Fruit fly (Drosophila melanogaster): ENCODE measurements around the gene Saysd1.

Saysd1 gene

DNA sequence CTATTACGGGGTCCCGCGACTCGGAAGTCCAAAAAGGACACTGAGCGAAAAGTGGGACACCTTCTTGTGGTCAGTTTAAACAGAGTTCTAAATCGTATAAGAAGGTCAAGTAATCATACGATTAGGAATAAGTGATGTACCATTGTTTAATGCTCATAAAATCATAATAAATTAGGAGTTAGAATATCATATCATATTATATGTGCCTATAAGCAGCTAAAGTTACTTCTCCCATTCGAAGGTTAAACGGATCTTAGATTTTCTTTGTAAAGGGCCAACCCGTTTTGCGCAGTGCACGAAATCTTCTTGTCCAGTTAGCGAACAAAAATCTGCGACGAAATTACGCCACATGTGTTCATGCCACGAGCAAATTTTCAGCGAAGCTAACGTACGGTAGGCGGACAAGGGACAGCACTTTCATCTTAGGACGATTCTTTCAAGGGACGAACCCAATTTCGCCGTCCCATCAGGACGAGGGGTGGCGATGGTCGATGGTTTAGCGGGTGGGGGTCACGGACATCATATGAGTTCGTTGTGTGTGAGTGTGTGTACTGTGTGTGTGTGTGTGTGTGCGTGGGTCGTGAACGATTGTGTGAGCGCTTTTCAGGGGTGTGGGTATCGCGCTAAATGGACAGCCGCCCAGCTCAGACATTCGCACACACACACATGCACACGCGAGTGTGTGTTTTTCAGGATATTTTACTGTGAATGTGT lies 46.6 kb downstream of the Saysd1 start (continued):
- TF ChIP-seq CG4820 (GFP tag; optimal IDR thresholded peaks at IDR 0.05), result peak; percentile 21
- TF ChIP-seq Hr3 (GFP tag; optimal IDR thresholded peaks at IDR 0.05), result peak; percentile 26
- peak; percentile 11 for TF ChIP-seq jing (GFP tag; optimal IDR thresholded peaks at IDR 0.05)
- TF ChIP-seq CG13624 (GFP tag; optimal IDR thresholded peaks at IDR 0.05), result peak; percentile 38
- TF ChIP-seq CG6272 (GFP tag; IDR thresholded peaks at IDR 0.05), result 0 out of 2 replicates have a peak, but pooled peaks have one; percentile 18
- peak; percentile 36 for TF ChIP-seq CG8388 (GFP tag; optimal IDR thresholded peaks at IDR 0.05)
- TF ChIP-seq CG32767 (GFP tag; IDR thresholded peaks at IDR 0.05), result no peak
- no peak for TF ChIP-seq HLH3B (GFP tag; IDR thresholded peaks at IDR 0.05)
- TF ChIP-seq al (GFP tag; IDR thresholded peaks at IDR 0.05), result 0 out of 2 replicates have a peak, but pooled peaks have one; percentile 4
- peak; percentile 5; the same call in 1 of the 2 replicates for TF ChIP-seq CG4730 (GFP tag; IDR thresholded peaks at IDR 0.05)
- no peak for TF ChIP-seq CG2116 (GFP tag; optimal IDR thresholded peaks at IDR 0.05)
- no peak for TF ChIP-seq CG6175 (GFP tag; IDR thresholded peaks at IDR 0.05)
- TF ChIP-seq Fer3 (tag; optimal IDR thresholded peaks at IDR 0.05), result peak; percentile 29
- peak; percentile 22 for TF ChIP-seq nau (GFP tag; optimal IDR thresholded peaks at IDR 0.05)
- TF ChIP-seq CG11696 (GFP tag; IDR thresholded peaks at IDR 0.05), result no peak
- TF ChIP-seq shn (GFP tag; optimal IDR thresholded peaks at IDR 0.05), result peak; percentile 42
- TF ChIP-seq nmo (GFP tag; optimal IDR thresholded peaks at IDR 0.05), result peak; percentile 59
- TF ChIP-seq CG8290 (GFP tag; optimal IDR thresholded peaks at IDR 0.05), result no peak
- peak in 1 of 2 experiments; percentile 29 for TF ChIP-seq CG8290 (tag; optimal IDR thresholded peaks at IDR 0.05)
- TF ChIP-seq CG15696 (tag; optimal IDR thresholded peaks at IDR 0.05), result no peak
- no peak for TF ChIP-seq NC2α (GFP tag; optimal IDR thresholded peaks at IDR 0.05)
- TF ChIP-seq mld (GFP tag; IDR thresholded peaks at IDR 0.05; ENCODE audit: partially characterized antibody), result no peak
- TF ChIP-seq danr (GFP tag; IDR thresholded peaks at IDR 0.05), result peak; percentile 36; the same call in 1 of the 2 replicates
- TF ChIP-seq Oaz (GFP tag; IDR thresholded peaks at IDR 0.05), result no peak
- no peak for TF ChIP-seq CG18476 (GFP tag; optimal IDR thresholded peaks at IDR 0.05)
- TF ChIP-seq CG1832 (GFP tag; optimal IDR thresholded peaks at IDR 0.05), result no peak
- TF ChIP-seq CG42726 (GFP tag; IDR thresholded peaks at IDR 0.05; ENCODE audit: partially characterized antibody), result no peak
- no peak for TF ChIP-seq Ravus (GFP tag; IDR thresholded peaks at IDR 0.05)
- TF ChIP-seq CG10274 (GFP tag; optimal IDR thresholded peaks at IDR 0.05), result peak; percentile 15
- TF ChIP-seq CG8924 (tag; optimal IDR thresholded peaks at IDR 0.05), result peak; percentile 37
- TF ChIP-seq BtbVII (GFP tag; optimal IDR thresholded peaks at IDR 0.05), result peak; percentile 41
- TF ChIP-seq sqz (GFP tag; optimal IDR thresholded peaks at IDR 0.05), result no peak
- peak; percentile 3 for TF ChIP-seq CG15601 (tag; optimal IDR thresholded peaks at IDR 0.05)
- no peak for TF ChIP-seq emc (GFP tag; optimal IDR thresholded peaks at IDR 0.05)
- peak; percentile 26 for TF ChIP-seq CG12219 (GFP tag; optimal IDR thresholded peaks at IDR 0.05)
- 0 out of 2 replicates have a peak, but pooled peaks have one; percentile 34 for TF ChIP-seq CG32772 (GFP tag; IDR thresholded peaks at IDR 0.05)
- no peak for TF ChIP-seq z (GFP tag; IDR thresholded peaks at IDR 0.05)
- TF ChIP-seq Awh (GFP tag; IDR thresholded peaks at IDR 0.05), result no peak
- peak; percentile 22 for TF ChIP-seq gsb-n (tag; optimal IDR thresholded peaks at IDR 0.05)
- TF ChIP-seq HHEX (GFP tag; optimal IDR thresholded peaks at IDR 0.05), result peak; percentile 49
- TF ChIP-seq CG14014 (GFP tag; IDR thresholded peaks at IDR 0.05), result no peak; the same call in 1 of the 2 replicates
- TF ChIP-seq CG1603 (tag; optimal IDR thresholded peaks at IDR 0.05), result peak; percentile 41
- TF ChIP-seq CG6854 (GFP tag; optimal IDR thresholded peaks at IDR 0.05), result peak; percentile 31
- no peak for TF ChIP-seq MTF-1 (GFP tag; optimal IDR thresholded peaks at IDR 0.05; ENCODE audit: borderline replicate concordance)
- TF ChIP-seq bsh (GFP tag; optimal IDR thresholded peaks at IDR 0.05), result peak in 1 of 2 experiments; percentile 48
- peak; percentile 34 for TF ChIP-seq CG6683 (GFP tag; optimal IDR thresholded peaks at IDR 0.05)
- TF ChIP-seq Xrp1 (GFP tag; IDR thresholded peaks at IDR 0.05), result peak; percentile 51; the same call in 1 of the 2 replicates
- no peak for TF ChIP-seq Myb (GFP tag; optimal IDR thresholded peaks at IDR 0.05)
- TF ChIP-seq CG12299 (tag; optimal IDR thresholded peaks at IDR 0.05), result no peak

All from whole organism, embryonic.